Fruit fly (Drosophila melanogaster): ENCODE results near the gene CG4593.

CG4593 gene

dm6 chrX:6996130-6996529 lies 17.6 kb upstream of the CG4593 start:
- TF ChIP-seq EcR (GFP tag; optimal IDR thresholded peaks at IDR 0.05) (no peak), psq (optimal IDR thresholded peaks at IDR 0.05) (no peak), Dll (optimal IDR thresholded peaks at IDR 0.05) (no peak), CG8478 (optimal IDR thresholded peaks at IDR 0.05) (no peak), usp (GFP tag; optimal IDR thresholded peaks at IDR 0.05) (no peak), pan (optimal IDR thresholded peaks at IDR 0.05) (no peak)

dm6 chrX:6996965-6997652 lies 16.6 kb upstream of the CG4593 start:
- TF ChIP-seq usp (GFP tag; optimal IDR thresholded peaks at IDR 0.05): no peak
- TF ChIP-seq psq (optimal IDR thresholded peaks at IDR 0.05): no peak
- no peak for TF ChIP-seq Dll (optimal IDR thresholded peaks at IDR 0.05)
- no peak for TF ChIP-seq EcR (GFP tag; optimal IDR thresholded peaks at IDR 0.05)
- no peak for TF ChIP-seq pan (optimal IDR thresholded peaks at IDR 0.05)

- TF ChIP-seq usp (GFP tag; optimal IDR thresholded peaks at IDR 0.05) (no peak), Dll (optimal IDR thresholded peaks at IDR 0.05) (no peak), CG8478 (optimal IDR thresholded peaks at IDR 0.05) (no peak), EcR (GFP tag; optimal IDR thresholded peaks at IDR 0.05) (no peak), psq (optimal IDR thresholded peaks at IDR 0.05) (no peak), pan (optimal IDR thresholded peaks at IDR 0.05) (no peak)
Observed at dm6 chrX:6997653-6998491, 15.8 kb upstream of the CG4593 start.

- TF ChIP-seq pan (optimal IDR thresholded peaks at IDR 0.05) (no peak), Dll (optimal IDR thresholded peaks at IDR 0.05) (peak; percentile 78), psq (optimal IDR thresholded peaks at IDR 0.05) (no peak), EcR (GFP tag; optimal IDR thresholded peaks at IDR 0.05) (peak in 1 of 2 experiments; percentile 1), CG8478 (optimal IDR thresholded peaks at IDR 0.05) (no peak), usp (GFP tag; optimal IDR thresholded peaks at IDR 0.05) (no peak)
Observed at dm6 chrX:6998492-6998852, 15.2 kb upstream of the CG4593 start, which contains the start of gene Inx2. TSS of gene Inx2 (plus strand) at chrX:6998672.

- TF ChIP-seq CG8478 (optimal IDR thresholded peaks at IDR 0.05): no peak
- no peak for TF ChIP-seq psq (optimal IDR thresholded peaks at IDR 0.05)
- TF ChIP-seq usp (GFP tag; optimal IDR thresholded peaks at IDR 0.05): no peak
- TF ChIP-seq pan (optimal IDR thresholded peaks at IDR 0.05): peak; percentile 45
- no peak for TF ChIP-seq EcR (GFP tag; optimal IDR thresholded peaks at IDR 0.05)
- TF ChIP-seq Dll (optimal IDR thresholded peaks at IDR 0.05): no peak
Observed at dm6 chrX:7000444-7001134, 13.1 kb upstream of the CG4593 start.

dm6 chrX:7001135-7001769 lies 12.4 kb upstream of the CG4593 start:
- TF ChIP-seq pan (optimal IDR thresholded peaks at IDR 0.05): no peak
- TF ChIP-seq CG8478 (optimal IDR thresholded peaks at IDR 0.05): no peak
- TF ChIP-seq usp (GFP tag; optimal IDR thresholded peaks at IDR 0.05): no peak
- no peak for TF ChIP-seq EcR (GFP tag; optimal IDR thresholded peaks at IDR 0.05)
- TF ChIP-seq psq (optimal IDR thresholded peaks at IDR 0.05): no peak
- TF ChIP-seq Dll (optimal IDR thresholded peaks at IDR 0.05): no peak

- no peak for TF ChIP-seq pan (optimal IDR thresholded peaks at IDR 0.05)
- no peak for TF ChIP-seq CG8478 (optimal IDR thresholded peaks at IDR 0.05)
- TF ChIP-seq psq (optimal IDR thresholded peaks at IDR 0.05): no peak
- no peak for TF ChIP-seq EcR (GFP tag; optimal IDR thresholded peaks at IDR 0.05)
- no peak for TF ChIP-seq usp (GFP tag; optimal IDR thresholded peaks at IDR 0.05)
- no peak for TF ChIP-seq Dll (optimal IDR thresholded peaks at IDR 0.05)
Observed at dm6 chrX:7004101-7004700, 9.5 kb upstream of the CG4593 start.

dm6 chrX:7005444-7005843 lies 8.2 kb upstream of the CG4593 start:
- no peak for TF ChIP-seq pan (optimal IDR thresholded peaks at IDR 0.05)
- TF ChIP-seq EcR (GFP tag; optimal IDR thresholded peaks at IDR 0.05): no peak
- no peak for TF ChIP-seq CG8478 (optimal IDR thresholded peaks at IDR 0.05)
- no peak for TF ChIP-seq psq (optimal IDR thresholded peaks at IDR 0.05)

- TF ChIP-seq Dll (optimal IDR thresholded peaks at IDR 0.05): no peak
- no peak for TF ChIP-seq pan (optimal IDR thresholded peaks at IDR 0.05)
- TF ChIP-seq EcR (GFP tag; optimal IDR thresholded peaks at IDR 0.05): no peak
- TF ChIP-seq psq (optimal IDR thresholded peaks at IDR 0.05): no peak
- TF ChIP-seq usp (GFP tag; optimal IDR thresholded peaks at IDR 0.05): no peak
- no peak for TF ChIP-seq CG8478 (optimal IDR thresholded peaks at IDR 0.05)
Observed at dm6 chrX:7007693-7008092, 6.0 kb upstream of the CG4593 start.

dm6 chrX:7008102-7009087 lies 5.3 kb upstream of the CG4593 start:
- TF ChIP-seq EcR (GFP tag; optimal IDR thresholded peaks at IDR 0.05) (peak in 1 of 2 experiments; percentile 62), Dll (optimal IDR thresholded peaks at IDR 0.05) (no peak)
